Worm (Caenorhabditis elegans) whole organism, L4/young adult: Measurements from ENCODE around the gene T23B5.6.

Source experiments
- W03F9.2 ChIP-seq: fragments of 150-350 bp; optimal IDR thresholded peaks from 2 replicates; lab custom pipeline; 2014; ENCODE audit warnings: missing biosample characterization, missing genetic modification characterization
- dao-5 ChIP-seq: sonication (generic microtip); optimal IDR thresholded peaks from 2 replicates; lab custom pipeline; 2016; ENCODE audit warnings: missing genotype, missing genetic modification characterization, moderate library complexity, missing compliant biosample characterization
- him-1 ChIP-seq: sonication (generic microtip); optimal IDR thresholded peaks from 2 replicates; lab custom pipeline; 2016; ENCODE audit warnings: missing genotype, missing genetic modification reagents, missing genetic modification characterization, missing compliant biosample characterization

ce11 chrIV:12715947-12716382 is 38.9 kb upstream of the T23B5.6 start:
- TF ChIP-seq dao-5 (tag; lab: Kevin White, UChicago) (no peak), him-1 (tag; lab: Kevin White, UChicago) (no peak), W03F9.2 (tag; lab: Kevin White, UChicago) (no peak)
